Worm (Caenorhabditis elegans): ENCODE data around the gene elt-6.

ce11 chrIV:1905250-1905649 lies 12.5 kb upstream of the elt-6 start:
- TF ChIP-seq mab-5 (tag; optimal IDR thresholded peaks at IDR 0.05) (no peak), elt-3 (tag; optimal IDR thresholded peaks at IDR 0.05) (no peak), snpc-4 (tag; optimal IDR thresholded peaks at IDR 0.05) (no peak)

Data from whole organism, L2 larva.